Fruit fly (Drosophila melanogaster) whole organism: ENCODE data around the gene CG33543.

Source experiments
- CG8478 ChIP-seq: fragments of >200 bp; optimal IDR thresholded peaks from 2 replicates; lab custom pipeline; 2018; ENCODE audit warnings: inconsistent platforms
- psq ChIP-seq: fragments of >200 bp; optimal IDR thresholded peaks from 2 replicates; lab custom pipeline; 2017
- usp ChIP-seq: fragments of >200 bp; optimal IDR thresholded peaks from 2 replicates; lab custom pipeline; 2017; ENCODE audit warnings: missing biosample characterization, missing genetic modification characterization, mixed read lengths

DNA sequence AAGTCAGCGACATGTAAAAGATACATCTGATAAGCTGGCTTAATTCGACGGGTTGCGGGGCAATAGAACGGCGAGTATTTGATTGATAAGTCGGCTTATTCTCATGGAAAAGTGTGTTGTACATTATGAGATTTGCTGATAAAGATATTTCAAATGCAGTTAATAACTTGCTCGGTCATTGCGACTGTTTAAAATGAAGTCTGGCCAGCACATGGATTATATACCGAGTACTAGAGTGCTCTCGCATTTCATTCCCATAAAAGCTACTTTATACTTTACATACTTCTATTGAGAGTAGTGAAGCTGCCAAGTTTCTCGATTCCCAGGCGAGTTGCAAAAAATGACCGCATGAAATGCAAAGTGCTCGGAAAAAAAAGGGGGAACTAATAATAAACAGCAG lies 38.3 kb downstream of the CG33543 start:
- no peak for TF ChIP-seq usp (GFP tag; lab: Kevin White, UChicago)
- TF ChIP-seq CG8478 (lab: Kevin White, UChicago), result no peak
- TF ChIP-seq psq (lab: Kevin White, UChicago), result no peak
